Worm (Caenorhabditis elegans): Measurements from ENCODE around the gene C55A1.4.

The C55A1.4 gene

ce11 chrV:15621518-15621917 lies 21.6 kb downstream of the C55A1.4 start, which contains the start of gene C55A1.1:
Gene C55A1.1 (plus strand): TSS chrV:15621818.
- TF ChIP-seq pha-4 (GFP tag; IDR thresholded peaks at IDR 0.05): no peak
- TF ChIP-seq pha-4 (tag; optimal IDR thresholded peaks at IDR 0.05): no peak
- no peak for TF ChIP-seq aha-1 (tag)
- no peak for TF ChIP-seq ceh-82 (tag; optimal IDR thresholded peaks at IDR 0.05)
- no peak for TF ChIP-seq nhr-11 (tag; optimal IDR thresholded peaks at IDR 0.05)
- TF ChIP-seq aly-2 (tag; optimal IDR thresholded peaks at IDR 0.05): no peak
- no peak for TF ChIP-seq fos-1 (tag; optimal IDR thresholded peaks at IDR 0.05)
- no peak for TF ChIP-seq nhr-76 (tag; optimal IDR thresholded peaks at IDR 0.05)
- TF ChIP-seq mep-1 (tag; optimal IDR thresholded peaks at IDR 0.05): no peak

- TF ChIP-seq aha-1 (tag): peak; percentile 95
- no peak for TF ChIP-seq madf-9 (GFP tag; conservative IDR thresholded peaks at IDR 0.05)
- no peak for TF ChIP-seq mep-1 (tag; optimal IDR thresholded peaks at IDR 0.05)
- no peak for TF ChIP-seq sdz-12 (GFP tag; optimal IDR thresholded peaks at IDR 0.05)
- TF ChIP-seq nhr-111 (GFP tag; optimal IDR thresholded peaks at IDR 0.05): no peak
- TF ChIP-seq nhr-41 (GFP tag; IDR thresholded peaks at IDR 0.05): no peak
- TF ChIP-seq ceh-32 (tag; optimal IDR thresholded peaks at IDR 0.05; ENCODE audit: poor library complexity): no peak
- TF ChIP-seq mxl-3 (GFP tag; optimal IDR thresholded peaks at IDR 0.05): no peak
- TF ChIP-seq Y48G9A.11 (GFP tag; IDR thresholded peaks at IDR 0.05): no peak
Observed at ce11 chrV:15614534-15614933, 28.6 kb downstream of the C55A1.4 start.

ce11 chrV:15612886-15613285 lies 30.2 kb downstream of the C55A1.4 start, which contains the start of gene str-263:
Gene str-263 (plus strand): TSS chrV:15613186.
- TF ChIP-seq F26F4.8 (GFP tag; conservative IDR thresholded peaks at IDR 0.05) (no peak), nhr-6 (tag; optimal IDR thresholded peaks at IDR 0.05) (no peak)

ce11 chrV:15610350-15610940 lies 32.6 kb downstream of the C55A1.4 start, which contains the start of the genes fbxa-153 and str-12:
Gene fbxa-153 (minus strand): TSS chrV:15610384.
Gene str-12 (plus strand): TSS chrV:15610890.
- no peak for TF ChIP-seq spr-1 (tag; optimal IDR thresholded peaks at IDR 0.05)
- TF ChIP-seq ceh-32 (tag; optimal IDR thresholded peaks at IDR 0.05; ENCODE audit: poor library complexity): no peak
- TF ChIP-seq nhr-11 (tag; optimal IDR thresholded peaks at IDR 0.05): peak; percentile 4
- TF ChIP-seq nhr-42 (GFP tag; IDR thresholded peaks at IDR 0.05): no peak
- TF ChIP-seq fos-1 (tag; optimal IDR thresholded peaks at IDR 0.05): no peak
- TF ChIP-seq ZK337.2 (GFP tag; IDR thresholded peaks at IDR 0.05): 0 out of 2 replicates have a peak, but pooled peaks have one; percentile 25
- TF ChIP-seq T26A8.4 (GFP tag; IDR thresholded peaks at IDR 0.05): no peak
- no peak for TF ChIP-seq mdl-1 (tag; optimal IDR thresholded peaks at IDR 0.05)

ce11 chrV:15605045-15605444 lies 38.0 kb downstream of the C55A1.4 start, which contains the start of gene fbxa-154:
Gene fbxa-154 (minus strand): TSS chrV:15605145.
- TF ChIP-seq F49E8.2 (tag; optimal IDR thresholded peaks at IDR 0.05; ENCODE audit: borderline replicate concordance): no peak
- no peak for TF ChIP-seq zfp-2 (tag; optimal IDR thresholded peaks at IDR 0.05)
- no peak for TF ChIP-seq hlh-11 (tag; optimal IDR thresholded peaks at IDR 0.05)
- no peak for TF ChIP-seq attf-4 (tag; optimal IDR thresholded peaks at IDR 0.05)
- no peak for TF ChIP-seq daf-12 (tag; optimal IDR thresholded peaks at IDR 0.05)
- no peak for TF ChIP-seq ces-1 (GFP tag; optimal IDR thresholded peaks at IDR 0.05)
- no peak for TF ChIP-seq nhr-48 (tag; optimal IDR thresholded peaks at IDR 0.05)
- no peak for TF ChIP-seq ceh-28 (tag; optimal IDR thresholded peaks at IDR 0.05)
- no peak for TF ChIP-seq duxl-1 (tag; optimal IDR thresholded peaks at IDR 0.05; ENCODE audit: poor library complexity)
- no peak for TF ChIP-seq ama-1 (optimal IDR thresholded peaks at IDR 0.05)
- no peak for TF ChIP-seq zag-1 (tag; optimal IDR thresholded peaks at IDR 0.05)
- TF ChIP-seq daf-8 (GFP tag; IDR thresholded peaks at IDR 0.05): no peak
